Fruit fly (Drosophila melanogaster) whole organism, embryonic: ENCODE results near the gene Ank2.
A peak's percentile ranks its signal among the peaks of the same experiment; 100 is the strongest.

Experiments used
- ATbp ChIP-seq: fragments of 200-800 bp; sonication (Bioruptor generic); optimal IDR thresholded peaks from 2 replicates; lab custom pipeline; 2017; ENCODE audit warnings: missing biosample characterization, mild to moderate bottlenecking, missing genetic modification characterization, missing genetic modification reagents
- Abd-B ChIP-seq: fragments of 200-800 bp; sonication (Bioruptor generic); optimal IDR thresholded peaks from 2 replicates; lab custom pipeline; 2018; ENCODE audit warnings: missing biosample characterization, mild to moderate bottlenecking, missing genetic modification characterization, moderate library complexity
- CG10654 ChIP-seq: fragments of 200-800 bp; sonication (Bioruptor generic); optimal IDR thresholded peaks from 2 replicates; lab custom pipeline; 2016; ENCODE audit warnings: missing biosample characterization, missing genetic modification characterization
- CG10979 ChIP-seq: fragments of 200-800 bp; sonication (Bioruptor generic); optimal IDR thresholded peaks from 2 replicates; lab custom pipeline; 2018; ENCODE audit warnings: missing biosample characterization, mild to moderate bottlenecking, missing genetic modification characterization, moderate library complexity
- CG12391 ChIP-seq: fragments of 200-800 bp; sonication (Bioruptor generic); optimal IDR thresholded peaks from 3 replicates; lab custom pipeline; 2018; ENCODE audit warnings: missing biosample characterization, mild to moderate bottlenecking, missing genetic modification characterization, moderate library complexity
- CG15601 ChIP-seq: fragments of 200-800 bp; sonication (Bioruptor generic); optimal IDR thresholded peaks from 3 replicates; lab custom pipeline; 2019; ENCODE audit warnings: missing biosample characterization, mild to moderate bottlenecking, missing genetic modification characterization, moderate library complexity
- CG17359 ChIP-seq: fragments of 200-800 bp; sonication (Bioruptor generic); optimal IDR thresholded peaks from 3 replicates; lab custom pipeline; 2018; ENCODE audit warnings: missing biosample characterization, mild to moderate bottlenecking, missing genetic modification characterization, moderate library complexity
- CG17912 ChIP-seq: fragments of 200-800 bp; sonication (Bioruptor generic); optimal IDR thresholded peaks from 2 replicates; lab custom pipeline; 2018; ENCODE audit warnings: missing biosample characterization, mild to moderate bottlenecking, missing genetic modification characterization
- CG2129 ChIP-seq: fragments of 200-800 bp; sonication (Bioruptor generic); IDR thresholded peaks from 2 replicates; pipeline ENCODE4 v1.3.6; 2022; ENCODE audit warnings: missing biosample characterization, missing genetic modification characterization; ENCODE audit not compliant: partially characterized antibody
- CG2678 ChIP-seq: fragments of 200-800 bp; sonication (Bioruptor generic); optimal IDR thresholded peaks from 3 replicates; lab custom pipeline; 2019; ENCODE audit warnings: missing biosample characterization, mild to moderate bottlenecking, missing genetic modification characterization, moderate library complexity
- CG2712 ChIP-seq: fragments of 200-800 bp; optimal IDR thresholded peaks from 3 replicates; lab custom pipeline; 2019; ENCODE audit warnings: missing biosample characterization, mild to moderate bottlenecking, missing genetic modification characterization, moderate library complexity
- CG31441 ChIP-seq: fragments of 200-800 bp; sonication (Bioruptor generic); IDR thresholded peaks from 2 replicates; pipeline ENCODE4 v1.3.6; 2022; ENCODE audit warnings: missing biosample characterization, missing genetic modification characterization
- CG4424 ChIP-seq: fragments of 200-800 bp; sonication (Bioruptor generic); optimal IDR thresholded peaks from 3 replicates; lab custom pipeline; 2016; ENCODE audit warnings: missing biosample characterization, missing genetic modification characterization
- CG6175 ChIP-seq: fragments of 200-800 bp; sonication (Bioruptor generic); IDR thresholded peaks from 3 replicates; pipeline ENCODE4 v1.3.6; 2022; ENCODE audit warnings: missing biosample characterization, missing genetic modification characterization
- CG8388 ChIP-seq: fragments of 200-800 bp; sonication (Bioruptor generic); optimal IDR thresholded peaks from 2 replicates; lab custom pipeline; 2019; ENCODE audit warnings: missing biosample characterization, mild to moderate bottlenecking, missing genetic modification characterization, moderate library complexity
- Deaf1 ChIP-seq: fragments of 200-800 bp; optimal IDR thresholded peaks from 3 replicates; lab custom pipeline; 2019; ENCODE audit warnings: missing biosample characterization, mild to moderate bottlenecking, missing genetic modification characterization, moderate library complexity
- ERR ChIP-seq: fragments of 200-800 bp; sonication (Bioruptor generic); optimal IDR thresholded peaks from 2 replicates; lab custom pipeline; 2016; ENCODE audit warnings: missing biosample characterization, missing genetic modification characterization
- HLH3B ChIP-seq: fragments of 200-800 bp; sonication (Bioruptor generic); IDR thresholded peaks from 2 replicates; pipeline ENCODE4 v1.3.6; 2022; ENCODE audit warnings: missing biosample characterization, missing genetic modification characterization
- Med ChIP-seq: fragments of 200-800 bp; sonication (Bioruptor generic); peaks from one replicate; lab custom pipeline; 2016; ENCODE audit warnings: missing biosample characterization, missing genetic modification characterization, mild to moderate bottlenecking, inconsistent platforms, moderate library complexity
- Oli ChIP-seq: fragments of 200-800 bp; sonication (Bioruptor generic); optimal IDR thresholded peaks from 2 replicates; lab custom pipeline; 2018; ENCODE audit warnings: missing biosample characterization, mild to moderate bottlenecking, missing genetic modification characterization, moderate library complexity
- Side ChIP-seq: fragments of 200-800 bp; sonication (Bioruptor generic); optimal IDR thresholded peaks from 2 replicates; lab custom pipeline; 2016; ENCODE audit warnings: missing biosample characterization, missing genetic modification characterization
- Six4 ChIP-seq: fragments of 200-800 bp; sonication (Bioruptor generic); optimal IDR thresholded peaks from 2 replicates; lab custom pipeline; 2016; ENCODE audit warnings: missing biosample characterization, missing genetic modification characterization
- ase ChIP-seq: fragments of 200-800 bp; sonication (Bioruptor generic); IDR thresholded peaks from 3 replicates; pipeline ENCODE4 v1.3.6; 2022; ENCODE audit warnings: missing biosample characterization, missing genetic modification characterization
- bsh ChIP-seq, 2 experiments: fragments of 200-800 bp; sonication (Bioruptor generic); optimal IDR thresholded peaks; 2 replicates each; lab custom pipeline; 2017 to 2018; ENCODE audit warnings: mild to moderate bottlenecking in 2 of 2, missing biosample characterization in 2 of 2, missing genetic modification characterization in 2 of 2, moderate library complexity in 1 of 2
- cas ChIP-seq: fragments of 200-800 bp; sonication (Bioruptor generic); IDR thresholded peaks from 2 replicates; pipeline ENCODE4 v1.3.6; 2022; ENCODE audit warnings: missing biosample characterization, missing genetic modification characterization
- dm ChIP-seq: fragments of 200-800 bp; sonication (Bioruptor generic); optimal IDR thresholded peaks from 3 replicates; lab custom pipeline; 2016; ENCODE audit warnings: missing biosample characterization, missing genetic modification characterization
- dmrt11E ChIP-seq: fragments of 200-800 bp; sonication (Bioruptor generic); optimal IDR thresholded peaks from 3 replicates; lab custom pipeline; 2018; ENCODE audit warnings: missing biosample characterization, mild to moderate bottlenecking, missing genetic modification characterization, moderate library complexity
- fd96Cb ChIP-seq: fragments of 200-800 bp; sonication (Bioruptor generic); optimal IDR thresholded peaks from 2 replicates; lab custom pipeline; 2018; ENCODE audit warnings: missing biosample characterization, mild to moderate bottlenecking, missing genetic modification characterization, moderate library complexity
- gem ChIP-seq: fragments of 200-800 bp; sonication (Bioruptor generic); optimal IDR thresholded peaks from 2 replicates; lab custom pipeline; 2019; ENCODE audit warnings: missing biosample characterization, mild to moderate bottlenecking, missing genetic modification characterization, moderate library complexity
- grau ChIP-seq: fragments of 200-800 bp; optimal IDR thresholded peaks from 3 replicates; lab custom pipeline; 2019; ENCODE audit warnings: missing biosample characterization, mild to moderate bottlenecking, missing genetic modification characterization, moderate library complexity
- hkb ChIP-seq, 2 experiments: fragments of 200-800 bp in 1 of 2; fragments of >200 bp in 1 of 2; sonication (Bioruptor generic) in 1 of 2; IDR thresholded peaks in 1 of 2; optimal IDR thresholded peaks in 1 of 2; 2 replicates each; pipeline versions ENCODE4 v1.3.6 to Lab custom; 2017 to 2022; ENCODE audit warnings: missing biosample characterization in 1 of 2, missing genetic modification characterization in 1 of 2
- lmd ChIP-seq: fragments of 200-800 bp; sonication (Bioruptor generic); IDR thresholded peaks from 2 replicates; pipeline ENCODE4 v1.3.6; 2022; ENCODE audit warnings: missing biosample characterization, missing genetic modification characterization
- nau ChIP-seq: fragments of 200-800 bp; sonication (Bioruptor generic); optimal IDR thresholded peaks from 3 replicates; lab custom pipeline; 2017; ENCODE audit warnings: missing biosample characterization, mild to moderate bottlenecking, missing genetic modification characterization, missing genetic modification reagents
- nerfin-2 ChIP-seq: fragments of 200-800 bp; sonication (Bioruptor generic); IDR thresholded peaks from 2 replicates; pipeline ENCODE4 v1.3.6; 2022; ENCODE audit warnings: missing biosample characterization, missing genetic modification characterization; ENCODE audit not compliant: partially characterized antibody
- nmo ChIP-seq: fragments of 200-800 bp; sonication (Bioruptor generic); optimal IDR thresholded peaks from 2 replicates; lab custom pipeline; 2018; ENCODE audit warnings: missing biosample characterization, mild to moderate bottlenecking, missing genetic modification characterization, moderate library complexity
- pan ChIP-seq, 4 experiments: fragments of >200 bp in 3 of 4; fragments of 200-800 bp in 1 of 4; sonication (Bioruptor generic) in 1 of 4; optimal IDR thresholded peaks in 3 of 4; IDR thresholded peaks in 1 of 4; 2 replicates each; pipeline versions ENCODE4 v1.3.6 to Lab custom; 2017 to 2022; ENCODE audit warnings: missing biosample characterization in 2 of 4, missing genetic modification characterization in 2 of 4, mixed read lengths in 1 of 4
- pb ChIP-seq: fragments of 200-800 bp; sonication (Bioruptor generic); optimal IDR thresholded peaks from 3 replicates; lab custom pipeline; 2016; ENCODE audit warnings: missing biosample characterization, missing genetic modification characterization
- pfk ChIP-seq: fragments of 200-800 bp; sonication (Bioruptor generic); optimal IDR thresholded peaks from 2 replicates; lab custom pipeline; 2018; ENCODE audit warnings: missing biosample characterization, mild to moderate bottlenecking, missing genetic modification characterization, moderate library complexity
- pho ChIP-seq: fragments of 200-800 bp; sonication (Bioruptor generic); optimal IDR thresholded peaks from 2 replicates; lab custom pipeline; 2016; ENCODE audit warnings: missing biosample characterization, missing genetic modification characterization
- pnt ChIP-seq: fragments of 200-800 bp; sonication (Bioruptor generic); optimal IDR thresholded peaks from 3 replicates; lab custom pipeline; 2016; ENCODE audit warnings: missing biosample characterization, missing genetic modification characterization
- sens ChIP-seq: fragments of 200-800 bp; sonication (Bioruptor generic); peaks from one replicate; lab custom pipeline; 2016; ENCODE audit warnings: missing biosample characterization, missing genetic modification characterization
- slp2 ChIP-seq: fragments of 200-800 bp; sonication (Bioruptor generic); optimal IDR thresholded peaks from 2 replicates; lab custom pipeline; 2016; ENCODE audit warnings: missing biosample characterization, missing genetic modification characterization
- ssp ChIP-seq: fragments of 200-800 bp; sonication (Bioruptor generic); IDR thresholded peaks from 2 replicates; pipeline ENCODE4 v1.3.6; 2022; ENCODE audit warnings: missing biosample characterization, missing genetic modification characterization
- stc ChIP-seq: fragments of 200-800 bp; sonication (Bioruptor generic); IDR thresholded peaks from 2 replicates; pipeline ENCODE4 v1.3.6; 2022; ENCODE audit warnings: missing biosample characterization, missing genetic modification characterization
- tin ChIP-seq: fragments of 200-800 bp; sonication (Bioruptor generic); optimal IDR thresholded peaks from 3 replicates; lab custom pipeline; 2016; ENCODE audit warnings: missing biosample characterization, missing genetic modification characterization
- trem ChIP-seq: fragments of 200-800 bp; optimal IDR thresholded peaks from 3 replicates; lab custom pipeline; 2019; ENCODE audit warnings: missing biosample characterization, mild to moderate bottlenecking, missing genetic modification characterization, moderate library complexity
- zen ChIP-seq: fragments of 200-800 bp; sonication (Bioruptor generic); optimal IDR thresholded peaks from 3 replicates; lab custom pipeline; 2018; ENCODE audit warnings: missing biosample characterization, mild to moderate bottlenecking, missing genetic modification characterization, moderate library complexity

The Ank2 gene

DNA sequence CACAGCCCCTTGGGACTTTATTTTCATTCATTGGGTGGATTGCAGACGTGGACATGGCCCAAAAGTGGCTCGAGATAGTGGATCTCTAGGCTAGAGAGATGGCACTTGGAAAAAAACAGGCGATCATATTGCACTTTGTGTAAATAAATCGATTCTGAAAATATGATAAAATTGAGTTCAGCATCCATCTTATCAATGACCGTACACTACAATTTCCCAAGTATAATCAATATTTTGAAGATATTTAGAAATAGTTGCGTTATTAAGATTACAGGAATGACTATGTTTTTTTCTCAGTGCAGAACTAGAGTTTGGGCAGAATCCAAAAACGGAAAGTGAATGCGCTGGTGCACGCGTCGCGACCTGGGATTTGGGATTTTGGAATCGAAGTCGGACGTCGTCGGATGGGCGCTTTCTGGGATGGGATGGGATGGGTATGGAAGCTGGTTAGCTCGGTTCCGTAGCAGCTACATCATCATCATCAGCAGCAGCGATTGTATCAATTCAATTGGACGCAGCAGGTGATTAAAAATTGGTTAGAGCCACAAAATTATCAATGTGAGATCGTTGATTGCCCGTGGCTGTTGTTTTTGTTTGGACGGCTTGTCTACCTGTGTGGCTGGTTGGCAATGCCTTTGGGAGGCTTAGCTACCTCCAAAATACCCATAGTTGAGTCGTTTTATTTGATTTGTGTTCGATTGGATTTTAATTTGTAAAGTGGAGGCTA is 83.3 kb downstream of the Ank2 start (continued):
- peak; percentile 55 for TF ChIP-seq CG2678 (tag; lab: Kevin White, UChicago)
- no peak for TF ChIP-seq cas (GFP tag; lab: Robert Waterston, UW)
- TF ChIP-seq sens (GFP tag; lab: Kevin White, UChicago) = peak; percentile 87
- TF ChIP-seq lmd (GFP tag; lab: Robert Waterston, UW) = peak; percentile 50; the same call in 1 of the 2 replicates
- TF ChIP-seq CG31441 (GFP tag; lab: Robert Waterston, UW) = peak; percentile 49; the same call in 1 of the 2 replicates
- no peak for TF ChIP-seq pho (GFP tag; lab: Kevin White, UChicago)
- TF ChIP-seq fd96Cb = peak; percentile 55
- peak; percentile 2 for TF ChIP-seq slp2 (GFP tag; lab: Kevin White, UChicago)
- TF ChIP-seq gem = peak; percentile 69
- no peak for TF ChIP-seq CG2129 (GFP tag; lab: Robert Waterston, UW)
- TF ChIP-seq nmo (GFP tag; lab: Kevin White, UChicago) = peak; percentile 74
- peak; percentile 17 for TF ChIP-seq grau (tag; lab: Kevin White, UChicago)
- TF ChIP-seq CG15601 = peak; percentile 3
- no peak for TF ChIP-seq Side (GFP tag; lab: Kevin White, UChicago)
- peak; percentile 70 for TF ChIP-seq CG10979 (tag; lab: Kevin White, UChicago)
- TF ChIP-seq ssp (GFP tag; lab: Robert Waterston, UW) = 0 out of 2 replicates have a peak, but pooled peaks have one; percentile 11
- no peak for TF ChIP-seq pan (optimal IDR thresholded peaks at IDR 0.05; lab: Kevin White, UChicago)
- peak in 1 of 2 experiments; percentile 25 for TF ChIP-seq pan (GFP tag; optimal IDR thresholded peaks at IDR 0.05 in 1 of 2, IDR thresholded peaks at IDR 0.05 in 1 of 2)
- TF ChIP-seq CG12391 (tag; lab: Kevin White, UChicago) = peak; percentile 35
- no peak for TF ChIP-seq CG10654 (GFP tag; lab: Kevin White, UChicago)
- peak; percentile 76 for TF ChIP-seq Med (GFP tag; lab: Kevin White, UChicago)
- TF ChIP-seq dmrt11E (tag; lab: Kevin White, UChicago) = peak; percentile 47
- TF ChIP-seq nau = peak; percentile 21
- peak; percentile 30 for TF ChIP-seq CG4424 (GFP tag; lab: Kevin White, UChicago)
- TF ChIP-seq Deaf1 (tag; lab: Kevin White, UChicago) = peak; percentile 2
- TF ChIP-seq ase (GFP tag; lab: Robert Waterston, UW) = peak; percentile 29; the same call in 1 of the 3 replicates
- peak; percentile 11 for TF ChIP-seq Abd-B (GFP tag; lab: Kevin White, UChicago)
- peak; percentile 19 for TF ChIP-seq Oli (tag; lab: Kevin White, UChicago)
- peak; percentile 62 for TF ChIP-seq CG17359
- TF ChIP-seq bsh (GFP tag; optimal IDR thresholded peaks at IDR 0.05; lab: Kevin White, UChicago) = peak in 1 of 2 experiments; percentile 68
- TF ChIP-seq CG6175 (GFP tag; lab: Robert Waterston, UW) = no peak
- TF ChIP-seq stc = peak; percentile 70
- peak; percentile 47 for TF ChIP-seq ATbp (GFP tag; lab: Kevin White, UChicago)
- peak; percentile 16 for TF ChIP-seq pnt (GFP tag; lab: Kevin White, UChicago)
- TF ChIP-seq Six4 (GFP tag; lab: Kevin White, UChicago) = peak; percentile 46
- peak; percentile 20 for TF ChIP-seq tin (GFP tag; lab: Kevin White, UChicago)
- TF ChIP-seq CG8388 (GFP tag; lab: Kevin White, UChicago) = peak; percentile 43
- TF ChIP-seq CG2712 (tag; lab: Kevin White, UChicago) = peak; percentile 68
- TF ChIP-seq pfk = no peak
- TF ChIP-seq dm (GFP tag; lab: Kevin White, UChicago) = no peak
- TF ChIP-seq nerfin-2 = no peak
- TF ChIP-seq CG17912 (GFP tag; lab: Kevin White, UChicago) = no peak
- peak; percentile 6 for TF ChIP-seq pb (GFP tag; lab: Kevin White, UChicago)
- TF ChIP-seq hkb (optimal IDR thresholded peaks at IDR 0.05; lab: Kevin White, UChicago) = no peak
- TF ChIP-seq hkb (GFP tag; IDR thresholded peaks at IDR 0.05; lab: Robert Waterston, UW) = peak; percentile 53; the same call in 1 of the 2 replicates
- TF ChIP-seq trem (tag; lab: Kevin White, UChicago) = peak; percentile 39
- TF ChIP-seq zen (tag; lab: Kevin White, UChicago) = peak; percentile 8
- TF ChIP-seq ERR (GFP tag; lab: Kevin White, UChicago) = no peak
- peak; percentile 38; the same call in 1 of the 2 replicates for TF ChIP-seq HLH3B (GFP tag; lab: Robert Waterston, UW)
